Worm (Caenorhabditis elegans): ENCODE results near the gene ZK593.2.

- TF ChIP-seq hmg-11 (tag; optimal IDR thresholded peaks at IDR 0.05) (no peak), egl-27 (tag; optimal IDR thresholded peaks at IDR 0.05) (no peak), ztf-11 (tag; optimal IDR thresholded peaks at IDR 0.05) (no peak)
Observed at ce11 chrIV:10874527-10874926, 38.7 kb upstream of the ZK593.2 start, which contains the start of gene F13E9.12.

Measured in whole organism, L3 larva.